Fruit fly (Drosophila melanogaster) whole organism, embryonic: ENCODE measurements around the gene CG31639.

Source experiments
- Atf3 ChIP-seq: fragments of 200-800 bp; sonication (Bioruptor generic); optimal IDR thresholded peaks from 3 replicates; lab custom pipeline; 2016; ENCODE audit warnings: missing biosample characterization, missing genetic modification characterization
- Blimp-1 ChIP-seq: fragments of 200-800 bp; sonication (Bioruptor generic); optimal IDR thresholded peaks from 3 replicates; lab custom pipeline; 2018; ENCODE audit warnings: missing biosample characterization, missing genetic modification characterization, mild to moderate bottlenecking, moderate library complexity, missing genetic modification reagents
- CG10979 ChIP-seq: fragments of 200-800 bp; sonication (Bioruptor generic); optimal IDR thresholded peaks from 2 replicates; lab custom pipeline; 2018; ENCODE audit warnings: missing biosample characterization, mild to moderate bottlenecking, missing genetic modification characterization, moderate library complexity
- CG11695 ChIP-seq: fragments of 200-800 bp; sonication (Bioruptor generic); IDR thresholded peaks from 3 replicates; pipeline ENCODE4 v1.3.6; 2022; ENCODE audit warnings: missing biosample characterization, missing genetic modification characterization
- CG12942 ChIP-seq: fragments of 200-800 bp; sonication (Bioruptor generic); optimal IDR thresholded peaks from 3 replicates; lab custom pipeline; 2016; ENCODE audit warnings: missing biosample characterization, missing genetic modification characterization
- CG13894 ChIP-seq: fragments of 200-800 bp; sonication (Bioruptor generic); optimal IDR thresholded peaks from 3 replicates; lab custom pipeline; 2018; ENCODE audit warnings: missing biosample characterization, mild to moderate bottlenecking, missing genetic modification characterization, moderate library complexity
- CG1603 ChIP-seq: fragments of 200-800 bp; sonication (Bioruptor generic); optimal IDR thresholded peaks from 2 replicates; lab custom pipeline; 2019; ENCODE audit warnings: missing biosample characterization, mild to moderate bottlenecking, missing genetic modification characterization, moderate library complexity
- CG17359 ChIP-seq: fragments of 200-800 bp; sonication (Bioruptor generic); optimal IDR thresholded peaks from 3 replicates; lab custom pipeline; 2018; ENCODE audit warnings: missing biosample characterization, mild to moderate bottlenecking, missing genetic modification characterization, moderate library complexity
- CG4707 ChIP-seq: fragments of 200-800 bp; sonication (Bioruptor generic); optimal IDR thresholded peaks from 2 replicates; lab custom pipeline; 2018; ENCODE audit warnings: missing biosample characterization, mild to moderate bottlenecking, missing genetic modification characterization, moderate library complexity
- CG5953 ChIP-seq: fragments of 200-800 bp; sonication (Bioruptor generic); IDR thresholded peaks from 2 replicates; pipeline ENCODE4 v1.3.6; 2022; ENCODE audit warnings: missing biosample characterization, missing genetic modification characterization
- CG7556 ChIP-seq: fragments of 200-800 bp; sonication (Bioruptor generic); optimal IDR thresholded peaks from 2 replicates; lab custom pipeline; 2017; ENCODE audit warnings: missing biosample characterization, mild to moderate bottlenecking, missing genetic modification characterization
- CG8359 ChIP-seq: fragments of 200-800 bp; sonication (Bioruptor generic); optimal IDR thresholded peaks from 2 replicates; lab custom pipeline; 2017; ENCODE audit warnings: missing biosample characterization, mild to moderate bottlenecking, missing genetic modification characterization, borderline replicate concordance
- Drgx ChIP-seq: fragments of 200-800 bp; sonication (Bioruptor generic); IDR thresholded peaks from 2 replicates; pipeline ENCODE4 v1.3.6; 2022; ENCODE audit warnings: missing biosample characterization, missing genetic modification characterization
- Ets65A ChIP-seq: fragments of 200-800 bp; sonication (Bioruptor generic); peaks from one replicate; lab custom pipeline; 2016; ENCODE audit warnings: missing biosample characterization, missing genetic modification characterization
- Gsc ChIP-seq: fragments of 200-800 bp; sonication (Bioruptor generic); IDR thresholded peaks from 2 replicates; pipeline ENCODE4 v1.3.6; 2022; ENCODE audit warnings: missing biosample characterization, missing genetic modification characterization
- Lhr ChIP-seq: fragments of 200-800 bp; sonication (Bioruptor generic); optimal IDR thresholded peaks from 3 replicates; lab custom pipeline; 2017; ENCODE audit warnings: mild to moderate bottlenecking, missing biosample characterization, missing genetic modification reagents, missing genetic modification characterization
- Med ChIP-seq: fragments of 200-800 bp; sonication (Bioruptor generic); peaks from one replicate; lab custom pipeline; 2016; ENCODE audit warnings: missing biosample characterization, missing genetic modification characterization, mild to moderate bottlenecking, inconsistent platforms, moderate library complexity
- Side ChIP-seq: fragments of 200-800 bp; sonication (Bioruptor generic); optimal IDR thresholded peaks from 2 replicates; lab custom pipeline; 2016; ENCODE audit warnings: missing biosample characterization, missing genetic modification characterization
- Sox102F ChIP-seq: fragments of 200-800 bp; sonication (Bioruptor generic); optimal IDR thresholded peaks from 2 replicates; lab custom pipeline; 2018; ENCODE audit warnings: missing biosample characterization, mild to moderate bottlenecking, missing genetic modification characterization, moderate library complexity
- Sry-β ChIP-seq: fragments of 200-800 bp; sonication (Bioruptor generic); optimal IDR thresholded peaks from 2 replicates; lab custom pipeline; 2018; ENCODE audit warnings: missing biosample characterization, mild to moderate bottlenecking, missing genetic modification characterization, moderate library complexity
- Vsx1 ChIP-seq: fragments of 200-800 bp; sonication (Bioruptor generic); optimal IDR thresholded peaks from 2 replicates; lab custom pipeline; 2017; ENCODE audit warnings: missing biosample characterization, mild to moderate bottlenecking, missing genetic modification characterization, missing genetic modification reagents
- abd-A ChIP-seq: fragments of 200-800 bp; sonication (Bioruptor generic); optimal IDR thresholded peaks from 3 replicates; lab custom pipeline; 2019; ENCODE audit warnings: missing biosample characterization, mild to moderate bottlenecking, missing genetic modification characterization, moderate library complexity
- bigmax ChIP-seq: fragments of 200-800 bp; sonication (Bioruptor generic); optimal IDR thresholded peaks from 2 replicates; lab custom pipeline; 2018; ENCODE audit warnings: missing biosample characterization, mild to moderate bottlenecking, missing genetic modification characterization
- bsh ChIP-seq, 2 experiments: fragments of 200-800 bp; sonication (Bioruptor generic); optimal IDR thresholded peaks; 2 replicates each; lab custom pipeline; 2017 to 2018; ENCODE audit warnings: mild to moderate bottlenecking in 2 of 2, missing biosample characterization in 2 of 2, missing genetic modification characterization in 2 of 2, moderate library complexity in 1 of 2
- ci ChIP-seq: fragments of 200-800 bp; sonication (Bioruptor generic); IDR thresholded peaks from 3 replicates; pipeline ENCODE4 v1.3.6; 2022; ENCODE audit warnings: missing biosample characterization, missing genetic modification characterization
- hbn ChIP-seq: fragments of 200-800 bp; sonication (Bioruptor generic); IDR thresholded peaks from 2 replicates; pipeline ENCODE4 v1.3.6; 2022; ENCODE audit warnings: missing biosample characterization, missing genetic modification characterization; ENCODE audit not compliant: partially characterized antibody
- nerfin-1 ChIP-seq: fragments of 200-800 bp; sonication (Bioruptor generic); optimal IDR thresholded peaks from 3 replicates; lab custom pipeline; 2019; ENCODE audit warnings: missing biosample characterization, mild to moderate bottlenecking, missing genetic modification characterization, moderate library complexity
- onecut ChIP-seq: fragments of 200-800 bp; sonication (Bioruptor generic); IDR thresholded peaks from 2 replicates; pipeline ENCODE4 v1.3.6; 2022; ENCODE audit warnings: missing biosample characterization, missing genetic modification characterization
- org-1 ChIP-seq: fragments of 200-800 bp; sonication (Bioruptor generic); optimal IDR thresholded peaks from 2 replicates; lab custom pipeline; 2017; ENCODE audit warnings: missing biosample characterization, missing genetic modification characterization
- pnt ChIP-seq: fragments of 200-800 bp; sonication (Bioruptor generic); optimal IDR thresholded peaks from 3 replicates; lab custom pipeline; 2016; ENCODE audit warnings: missing biosample characterization, missing genetic modification characterization
- prd ChIP-seq, 3 experiments: fragments of >200 bp in 2 of 3; fragments of 200-800 bp in 1 of 3; sonication (Bioruptor generic) in 1 of 3; optimal IDR thresholded peaks in 2 of 3; IDR thresholded peaks in 1 of 3; 2 replicates in 2 of 3; 3 replicates in 1 of 3; pipeline versions ENCODE4 v1.3.6 to Lab custom; 2017 to 2022; ENCODE audit warnings: missing biosample characterization in 1 of 3, missing genetic modification characterization in 1 of 3
- sens ChIP-seq: fragments of 200-800 bp; sonication (Bioruptor generic); peaks from one replicate; lab custom pipeline; 2016; ENCODE audit warnings: missing biosample characterization, missing genetic modification characterization
- sna ChIP-seq: fragments of 200-800 bp; sonication (Bioruptor generic); IDR thresholded peaks from 2 replicates; pipeline ENCODE4 v1.3.6; 2022; ENCODE audit warnings: missing biosample characterization, missing genetic modification characterization; ENCODE audit not compliant: partially characterized antibody
- sqz ChIP-seq: fragments of 200-800 bp; sonication (Bioruptor generic); optimal IDR thresholded peaks from 3 replicates; lab custom pipeline; 2018; ENCODE audit warnings: missing biosample characterization, mild to moderate bottlenecking, missing genetic modification characterization
- stc ChIP-seq: fragments of 200-800 bp; sonication (Bioruptor generic); IDR thresholded peaks from 2 replicates; pipeline ENCODE4 v1.3.6; 2022; ENCODE audit warnings: missing biosample characterization, missing genetic modification characterization
- twi ChIP-seq: fragments of 200-800 bp; optimal IDR thresholded peaks from 2 replicates; lab custom pipeline; 2019; ENCODE audit warnings: missing biosample characterization, mild to moderate bottlenecking, missing genetic modification characterization, moderate library complexity
- zen2 ChIP-seq: fragments of 200-800 bp; sonication (Bioruptor generic); IDR thresholded peaks from 3 replicates; pipeline ENCODE4 v1.3.6; 2022; ENCODE audit warnings: missing biosample characterization, missing genetic modification characterization; ENCODE audit not compliant: partially characterized antibody
- zfh2 ChIP-seq: fragments of 200-800 bp; sonication (Bioruptor generic); optimal IDR thresholded peaks from 2 replicates; lab custom pipeline; 2016; ENCODE audit warnings: missing biosample characterization, missing genetic modification characterization

The CG31639 gene

DNA sequence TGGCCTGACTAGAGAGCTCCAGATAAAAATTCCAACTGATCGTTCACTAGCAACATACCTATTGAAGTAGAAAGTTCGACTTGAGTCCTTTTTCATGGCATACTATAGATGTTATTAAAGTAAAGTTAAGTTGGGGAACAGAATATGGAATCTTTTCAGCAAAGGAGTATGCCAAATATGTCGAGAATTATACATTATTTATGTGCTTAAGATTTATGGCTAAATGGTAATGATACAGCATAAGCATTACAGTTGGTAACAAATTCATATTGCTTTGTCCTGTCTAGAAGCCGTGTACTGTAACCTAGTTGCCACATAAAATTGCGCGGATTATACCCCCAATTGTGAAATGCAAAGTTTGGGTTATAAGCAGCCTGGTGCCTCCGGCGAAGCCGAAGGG lies at the start of gene CG31639:
TSS of gene CG31639 (minus strand) at position 101 of the 400 bp plus-strand sequence.
- TF ChIP-seq Atf3 (GFP tag; lab: Kevin White, UChicago) (no peak), zen2 (GFP tag; lab: Robert Waterston, UW) (no peak), CG7556 (GFP tag; lab: Kevin White, UChicago) (no peak), bigmax (GFP tag; lab: Kevin White, UChicago) (no peak)

- TF ChIP-seq Lhr (GFP tag; lab: Kevin White, UChicago) (no peak), twi (tag; lab: Kevin White, UChicago) (no peak), abd-A (tag; lab: Kevin White, UChicago) (peak; percentile 81), nerfin-1 (tag; lab: Kevin White, UChicago) (peak; percentile 27), onecut (GFP tag; lab: Robert Waterston, UW) (peak; percentile 75), sqz (GFP tag; lab: Kevin White, UChicago) (peak; percentile 45), CG8359 (no peak), CG13894 (tag; lab: Kevin White, UChicago) (peak; percentile 1)
- TF ChIP-seq, all 482 proteins: peak for 5
Measured at dm6 chr2L:6202881-6203280, 47.9 kb upstream of the CG31639 start.

DNA sequence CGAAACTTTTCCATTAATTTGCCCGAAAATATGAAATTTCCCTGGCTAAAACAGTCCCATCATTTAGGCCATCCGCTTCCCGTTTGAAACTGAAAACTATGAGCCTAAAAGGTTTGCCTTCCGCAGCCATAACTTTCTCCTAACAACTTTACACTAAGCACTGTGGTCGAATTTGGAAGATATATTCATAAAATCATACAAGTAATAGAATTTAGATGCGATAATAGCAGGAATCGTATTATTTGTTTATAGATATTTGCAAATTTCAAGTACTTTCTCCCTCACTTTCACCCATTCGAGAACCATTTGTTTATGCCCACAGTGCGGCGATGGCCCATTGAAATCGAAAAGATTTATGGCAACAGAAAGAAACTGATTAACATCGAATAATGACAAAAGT lies 46.5 kb upstream of the CG31639 start:
- TF ChIP-seq sna (GFP tag; lab: Robert Waterston, UW) (no peak), CG5953 (no peak), prd (optimal IDR thresholded peaks at IDR 0.05; lab: Kevin White, UChicago) (no peak), prd (GFP tag; IDR thresholded peaks at IDR 0.05; lab: Robert Waterston, UW) (peak; percentile 26; the same call in 1 of the 3 replicates), Drgx (no peak), pnt (no peak), Sry-β (GFP tag; lab: Kevin White, UChicago) (no peak), Med (peak; percentile 2), ci (peak; percentile 48; the same call in 2 of the 3 replicates), CG11695 (GFP tag; lab: Robert Waterston, UW) (no peak), Sox102F (GFP tag; lab: Kevin White, UChicago) (peak; percentile 29), hbn (GFP tag; lab: Robert Waterston, UW) (no peak), CG12942 (no peak), bsh (GFP tag; optimal IDR thresholded peaks at IDR 0.05; lab: Kevin White, UChicago) (peak in 1 of 2 experiments; percentile 18), CG10979 (peak; percentile 9), Side (no peak), Ets65A (GFP tag; lab: Kevin White, UChicago) (peak; percentile 47), Gsc (GFP tag; lab: Robert Waterston, UW) (no peak), Blimp-1 (GFP tag; lab: Kevin White, UChicago) (peak; percentile 54), CG17359 (tag; lab: Kevin White, UChicago) (peak; percentile 2), zfh2 (GFP tag; lab: Kevin White, UChicago) (no peak), sens (GFP tag; lab: Kevin White, UChicago) (peak; percentile 50), CG1603 (peak; percentile 23), CG4707 (GFP tag; lab: Kevin White, UChicago) (peak; percentile 23), org-1 (GFP tag; lab: Kevin White, UChicago) (no peak), Vsx1 (no peak), stc (GFP tag; lab: Robert Waterston, UW) (no peak)
